Worm (Caenorhabditis elegans) whole organism, mixed stage, embryonic: ENCODE results near the gene R08C7.1.

ENCODE experiments used
- M03D4.4 ChIP-seq: sonication (generic microtip); optimal IDR thresholded peaks from 2 replicates; lab custom pipeline; 2017; ENCODE audit warnings: mild to moderate bottlenecking, missing genetic modification characterization, missing compliant biosample characterization
- bed-3 ChIP-seq: fragments of 200-800 bp; sonication (Bioruptor generic); optimal IDR thresholded peaks from 3 replicates; lab custom pipeline; 2018; ENCODE audit warnings: mild to moderate bottlenecking, missing genetic modification characterization, moderate library complexity, missing compliant biosample characterization
- blmp-1 ChIP-seq: fragments of 150-350 bp; optimal IDR thresholded peaks from 2 replicates; lab custom pipeline; 2014; ENCODE audit warnings: missing biosample characterization, missing genetic modification characterization
- ceh-39 ChIP-seq: fragments of 150-350 bp; optimal IDR thresholded peaks from 2 replicates; lab custom pipeline; 2014; ENCODE audit warnings: missing biosample characterization, missing genetic modification characterization
- ceh-43 ChIP-seq: fragments of 200-800 bp; sonication (Bioruptor generic); optimal IDR thresholded peaks from 2 replicates; lab custom pipeline; 2018; ENCODE audit warnings: mild to moderate bottlenecking, missing genetic modification characterization, moderate library complexity, missing compliant biosample characterization
- ceh-83 ChIP-seq: fragments of 200-800 bp; sonication (Bioruptor generic); optimal IDR thresholded peaks from 2 replicates; lab custom pipeline; 2018; ENCODE audit warnings: mild to moderate bottlenecking, missing genetic modification characterization, missing compliant biosample characterization
- ces-1 ChIP-seq: fragments of 150-350 bp; optimal IDR thresholded peaks from 2 replicates; lab custom pipeline; 2014; ENCODE audit warnings: missing biosample characterization, missing genetic modification reagents, missing genetic modification characterization
- cnd-1 ChIP-seq: fragments of 200-800 bp; sonication (Bioruptor generic); optimal IDR thresholded peaks from 2 replicates; lab custom pipeline; 2018; ENCODE audit warnings: mild to moderate bottlenecking, missing genetic modification characterization, missing compliant biosample characterization
- drap-1 ChIP-seq: fragments of 200-800 bp; sonication (Bioruptor generic); optimal IDR thresholded peaks from 3 replicates; lab custom pipeline; 2018; ENCODE audit warnings: mild to moderate bottlenecking, missing genetic modification characterization, missing compliant biosample characterization
- elt-1 ChIP-seq: sonication (generic microtip); optimal IDR thresholded peaks from 2 replicates; lab custom pipeline; 2017; ENCODE audit warnings: missing genetic modification characterization, mild to moderate bottlenecking, missing compliant biosample characterization, antibody characterized with exemption, moderate library complexity, borderline replicate concordance; ENCODE audit not compliant: insufficient read depth
- elt-3 ChIP-seq: fragments of 150-350 bp; optimal IDR thresholded peaks from 2 replicates; lab custom pipeline; 2014; ENCODE audit warnings: missing biosample characterization, missing genetic modification characterization
- flh-1 ChIP-seq: fragments of 200-800 bp; sonication (Bioruptor generic); optimal IDR thresholded peaks from 2 replicates; lab custom pipeline; 2018; ENCODE audit warnings: mild to moderate bottlenecking, missing genetic modification characterization, moderate library complexity, missing compliant biosample characterization
- ham-2 ChIP-seq: fragments of 200-800 bp; sonication (Bioruptor generic); optimal IDR thresholded peaks from 2 replicates; lab custom pipeline; 2018; ENCODE audit warnings: mild to moderate bottlenecking, missing genetic modification characterization, missing compliant biosample characterization
- hlh-1 ChIP-seq: fragments of 150-350 bp; optimal IDR thresholded peaks from 2 replicates; lab custom pipeline; 2014; ENCODE audit warnings: missing biosample characterization, missing genetic modification reagents, missing genetic modification characterization
- lin-13 ChIP-seq: fragments of 150-350 bp; optimal IDR thresholded peaks from 2 replicates; lab custom pipeline; 2014; ENCODE audit warnings: missing biosample characterization, missing genetic modification characterization
- lin-32 ChIP-seq: fragments of 200-800 bp; sonication (Bioruptor generic); optimal IDR thresholded peaks from 2 replicates; lab custom pipeline; 2018; ENCODE audit warnings: mild to moderate bottlenecking, missing genetic modification characterization, missing compliant biosample characterization
- lsy-2 ChIP-seq: fragments of 150-350 bp; optimal IDR thresholded peaks from 2 replicates; lab custom pipeline; 2014; ENCODE audit warnings: missing biosample characterization, missing genetic modification characterization
- mab-5 ChIP-seq: fragments of 150-350 bp; optimal IDR thresholded peaks from 2 replicates; lab custom pipeline; 2014; ENCODE audit warnings: missing biosample characterization, missing genetic modification characterization
- mep-1 ChIP-seq: fragments of 150-350 bp; optimal IDR thresholded peaks from 2 replicates; lab custom pipeline; 2017; ENCODE audit warnings: missing biosample characterization, missing genetic modification reagents, missing genetic modification characterization, inconsistent platforms
- mls-2 ChIP-seq: sonication (generic microtip); optimal IDR thresholded peaks from 2 replicates; lab custom pipeline; 2016; ENCODE audit warnings: mild to moderate bottlenecking, missing genetic modification characterization, moderate library complexity, missing compliant biosample characterization
- nhr-12 ChIP-seq: fragments of 150-350 bp; optimal IDR thresholded peaks from 2 replicates; lab custom pipeline; 2014; ENCODE audit warnings: missing biosample characterization, missing genetic modification characterization
- nhr-2 ChIP-seq: fragments of 150-350 bp; optimal IDR thresholded peaks from 2 replicates; lab custom pipeline; 2014; ENCODE audit warnings: missing biosample characterization, missing genetic modification characterization
- nhr-237 ChIP-seq: fragments of 150-350 bp; optimal IDR thresholded peaks from 2 replicates; lab custom pipeline; 2014; ENCODE audit warnings: missing biosample characterization, missing genetic modification characterization
- nhr-28 ChIP-seq: fragments of 150-350 bp; optimal IDR thresholded peaks from 2 replicates; lab custom pipeline; 2014; ENCODE audit warnings: missing biosample characterization, missing genetic modification characterization
- nhr-76 ChIP-seq: sonication (generic microtip); optimal IDR thresholded peaks from 2 replicates; lab custom pipeline; 2017; ENCODE audit warnings: missing biosample characterization, missing genetic modification characterization
- pha-4 ChIP-seq: fragments of 150-350 bp; optimal IDR thresholded peaks from 2 replicates; lab custom pipeline; 2018; ENCODE audit warnings: missing biosample characterization, missing genetic modification reagents, missing genetic modification characterization
- sem-2 ChIP-seq: fragments of 200-800 bp; sonication (Bioruptor generic); optimal IDR thresholded peaks from 2 replicates; lab custom pipeline; 2018; ENCODE audit warnings: mild to moderate bottlenecking, missing genetic modification characterization, missing compliant biosample characterization
- snpc-4 ChIP-seq: fragments of 150-350 bp; optimal IDR thresholded peaks from 2 replicates; lab custom pipeline; 2014; ENCODE audit warnings: missing biosample characterization, missing genetic modification characterization
- sptf-1 ChIP-seq: sonication (generic microtip); optimal IDR thresholded peaks from 2 replicates; lab custom pipeline; 2017; ENCODE audit warnings: mild to moderate bottlenecking, missing genetic modification characterization, moderate library complexity, missing compliant biosample characterization
- tbx-8 ChIP-seq: fragments of 200-800 bp; sonication (Bioruptor generic); optimal IDR thresholded peaks from 2 replicates; lab custom pipeline; 2018; ENCODE audit warnings: mild to moderate bottlenecking, missing genetic modification characterization, moderate library complexity, missing compliant biosample characterization
- unc-120 ChIP-seq: sonication (generic microtip); optimal IDR thresholded peaks from 2 replicates; lab custom pipeline; 2017; ENCODE audit warnings: missing genetic modification characterization, missing compliant biosample characterization; ENCODE audit not compliant: poor library complexity, severe bottlenecking
- unc-39 ChIP-seq: fragments of 150-350 bp; optimal IDR thresholded peaks from 2 replicates; lab custom pipeline; 2014; ENCODE audit warnings: missing biosample characterization, missing genetic modification characterization
- unc-62 ChIP-seq: fragments of 150-350 bp; optimal IDR thresholded peaks from 2 replicates; lab custom pipeline; 2014; ENCODE audit warnings: missing biosample characterization, missing genetic modification reagents, missing genetic modification characterization
- zip-8 ChIP-seq: fragments of 150-350 bp; optimal IDR thresholded peaks from 2 replicates; lab custom pipeline; 2014; ENCODE audit warnings: missing biosample characterization, missing genetic modification characterization
- ztf-11 ChIP-seq: fragments of 150-350 bp; optimal IDR thresholded peaks from 2 replicates; lab custom pipeline; 2014; ENCODE audit warnings: missing biosample characterization, missing genetic modification characterization

Gene R08C7.1

DNA sequence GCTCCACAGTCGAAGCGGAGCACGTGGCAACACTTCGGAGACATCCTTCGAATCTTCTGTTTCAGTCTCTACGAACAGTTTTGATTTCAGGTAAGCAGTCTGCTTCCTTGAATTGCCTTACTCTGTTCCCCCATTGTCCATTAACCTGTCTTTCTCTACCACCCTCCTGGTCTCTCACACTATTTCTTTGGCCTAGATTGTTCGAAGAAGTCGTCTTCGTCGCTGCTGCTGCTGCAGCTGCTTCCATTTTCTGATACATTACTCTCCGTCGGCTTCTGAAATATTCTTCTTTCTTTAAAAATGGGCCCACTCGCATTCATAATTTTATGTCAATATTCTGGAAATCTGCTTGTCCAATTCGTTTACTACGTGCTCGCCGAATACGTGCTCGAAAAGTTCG is at the start of gene R08C7.1:
R08C7.1 (plus strand) TSS at position 301 of the 400 bp plus-strand sequence.
- TF ChIP-seq elt-3 (tag; lab: Kevin White, UChicago) (no peak), ham-2 (GFP tag; lab: Kevin White, UChicago) (no peak), ceh-83 (GFP tag; lab: Kevin White, UChicago) (no peak), sem-2 (no peak), mls-2 (tag; lab: Kevin White, UChicago) (no peak), ztf-11 (no peak), zip-8 (tag; lab: Kevin White, UChicago) (no peak), snpc-4 (no peak), nhr-237 (tag; lab: Kevin White, UChicago) (no peak), unc-120 (tag; lab: Kevin White, UChicago) (no peak), ceh-39 (tag; lab: Kevin White, UChicago) (no peak), lsy-2 (no peak), elt-1 (no peak), cnd-1 (tag; lab: Kevin White, UChicago) (no peak), mep-1 (no peak), hlh-1 (tag; lab: Kevin White, UChicago) (no peak)

DNA sequence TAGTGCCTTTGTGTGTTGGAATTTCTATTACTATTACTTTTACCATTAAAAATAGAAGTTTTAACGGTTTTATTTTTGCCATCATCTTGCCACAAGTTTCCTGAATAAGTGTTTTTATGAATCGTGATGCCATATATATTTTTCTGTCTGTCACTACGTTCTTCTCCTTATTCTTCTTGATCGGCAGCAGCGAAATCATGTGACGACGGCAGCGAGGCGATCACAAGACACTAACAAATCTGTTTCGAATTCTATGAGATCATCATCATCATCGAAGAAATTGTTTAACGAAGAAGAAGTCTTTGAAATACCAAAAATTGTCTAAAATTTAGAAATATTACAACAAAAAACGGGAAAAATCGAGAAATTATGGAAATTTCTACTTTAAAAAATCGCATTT is 49.3 kb upstream of the R08C7.1 start:
- TF ChIP-seq sptf-1 (tag; lab: Kevin White, UChicago) = no peak
- TF ChIP-seq unc-62 (GFP tag; lab: Kevin White, UChicago) = no peak
- TF ChIP-seq ceh-83 (GFP tag; lab: Kevin White, UChicago) = no peak
- no peak for TF ChIP-seq ham-2 (GFP tag; lab: Kevin White, UChicago)
- TF ChIP-seq nhr-2 (tag; lab: Kevin White, UChicago) = no peak
- no peak for TF ChIP-seq lsy-2
- no peak for TF ChIP-seq elt-3 (tag; lab: Kevin White, UChicago)
- no peak for TF ChIP-seq ceh-43
- TF ChIP-seq cnd-1 (tag; lab: Kevin White, UChicago) = no peak
- no peak for TF ChIP-seq zip-8 (tag; lab: Kevin White, UChicago)
- TF ChIP-seq snpc-4 = no peak
- TF ChIP-seq elt-1 = no peak
- TF ChIP-seq nhr-76 (tag; lab: Kevin White, UChicago) = no peak
- no peak for TF ChIP-seq blmp-1 (tag; lab: Kevin White, UChicago)
- TF ChIP-seq nhr-12 (tag; lab: Kevin White, UChicago) = no peak
- TF ChIP-seq ceh-39 (tag; lab: Kevin White, UChicago) = no peak
- no peak for TF ChIP-seq bed-3 (GFP tag; lab: Kevin White, UChicago)
- no peak for TF ChIP-seq lin-13 (tag; lab: Kevin White, UChicago)

DNA sequence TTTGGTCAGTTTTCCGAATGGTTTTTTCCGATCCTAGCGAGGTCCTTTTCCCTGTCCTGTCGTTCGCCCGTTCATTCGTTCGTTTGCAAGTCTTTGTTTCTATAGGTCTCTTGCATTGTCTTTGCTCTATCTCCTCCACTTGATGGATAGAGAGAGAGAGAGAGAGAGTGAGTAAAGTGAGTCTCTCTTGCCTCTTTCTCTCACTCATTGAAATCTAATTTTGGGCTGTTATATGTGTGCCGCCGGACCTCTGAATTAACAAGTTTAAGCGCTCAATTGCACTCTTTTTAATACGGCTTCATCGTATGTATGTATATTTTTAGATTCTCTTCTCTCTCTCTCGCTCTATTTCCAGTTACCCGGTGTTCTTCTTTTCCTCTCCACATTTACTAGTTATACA is 47.8 kb upstream of the R08C7.1 start:
- no peak for TF ChIP-seq flh-1 (GFP tag; lab: Kevin White, UChicago)
- TF ChIP-seq ces-1 (GFP tag; lab: Kevin White, UChicago) = peak; percentile 99

DNA sequence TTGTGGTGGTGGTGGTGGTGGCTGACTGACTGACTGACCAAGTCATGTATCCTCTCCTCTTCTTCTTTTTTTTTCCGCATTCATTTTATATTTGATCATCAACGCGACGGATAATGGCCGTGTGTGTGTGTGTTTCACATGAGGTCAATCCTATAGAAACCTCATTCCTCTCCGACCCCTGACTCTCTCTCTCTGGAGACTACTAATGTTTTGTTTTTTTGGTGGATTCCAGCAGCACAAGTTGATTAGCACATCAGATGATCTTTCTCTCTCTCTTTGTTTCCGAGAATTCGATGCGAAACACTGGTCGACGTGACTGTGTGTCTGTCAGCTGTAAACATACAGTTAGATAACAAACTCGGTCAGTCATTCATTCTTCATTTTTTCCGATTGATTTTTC is 46.5 kb upstream of the R08C7.1 start, which contains the start of gene Y24D9A.7:
Y24D9A.7 (minus strand) TSS at position 46 of the 400 bp plus-strand sequence.
- TF ChIP-seq sem-2 (no peak), unc-62 (GFP tag; lab: Kevin White, UChicago) (no peak), nhr-12 (tag; lab: Kevin White, UChicago) (no peak), ces-1 (GFP tag; lab: Kevin White, UChicago) (no peak), mep-1 (no peak), bed-3 (GFP tag; lab: Kevin White, UChicago) (no peak), elt-1 (no peak), M03D4.4 (tag; lab: Kevin White, UChicago) (no peak), tbx-8 (GFP tag; lab: Kevin White, UChicago) (no peak), ztf-11 (no peak), nhr-76 (tag; lab: Kevin White, UChicago) (no peak), ceh-43 (no peak), nhr-28 (no peak), lin-32 (no peak)
- TF ChIP-seq, all 35 proteins: peak for 0

DNA sequence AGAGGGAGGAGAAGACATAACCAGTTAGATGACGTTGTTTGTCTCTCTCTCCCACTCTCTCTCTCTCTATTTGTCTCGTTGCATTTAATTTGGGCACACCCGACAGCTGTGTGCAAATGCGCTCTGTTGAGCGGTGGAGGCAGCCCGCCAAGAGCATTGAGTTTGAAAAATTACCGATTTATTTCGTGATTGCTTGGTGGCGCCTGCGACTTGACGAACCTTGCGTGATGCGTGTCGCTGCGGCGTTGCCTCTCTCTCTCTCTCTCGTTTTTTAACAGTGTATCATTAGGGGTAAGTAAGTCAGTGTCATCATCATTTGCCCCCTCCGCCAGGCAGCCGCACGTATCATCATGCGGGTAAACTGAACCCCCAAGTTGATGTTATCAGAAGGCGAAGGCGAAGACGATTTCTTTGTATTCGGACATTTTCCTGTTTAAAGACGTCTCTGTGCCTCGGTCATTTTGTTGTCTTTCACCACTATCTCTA is 45.6 kb upstream of the R08C7.1 start:
- TF ChIP-seq ces-1 (GFP tag; lab: Kevin White, UChicago) = peak; percentile 42
- no peak for TF ChIP-seq ceh-83 (GFP tag; lab: Kevin White, UChicago)
- no peak for TF ChIP-seq M03D4.4 (tag; lab: Kevin White, UChicago)
- no peak for TF ChIP-seq elt-3 (tag; lab: Kevin White, UChicago)
- no peak for TF ChIP-seq nhr-2 (tag; lab: Kevin White, UChicago)
- no peak for TF ChIP-seq ztf-11
- TF ChIP-seq unc-120 (tag; lab: Kevin White, UChicago) = peak; percentile 18
- peak; percentile 5 for TF ChIP-seq drap-1
- TF ChIP-seq ceh-43 = peak; percentile 17
- no peak for TF ChIP-seq snpc-4
- TF ChIP-seq elt-1 = peak; percentile 37
- TF ChIP-seq zip-8 (tag; lab: Kevin White, UChicago) = no peak
- peak; percentile 41 for TF ChIP-seq lin-13 (tag; lab: Kevin White, UChicago)
- TF ChIP-seq mls-2 (tag; lab: Kevin White, UChicago) = peak; percentile 8
- peak; percentile 25 for TF ChIP-seq lin-32
- no peak for TF ChIP-seq tbx-8 (GFP tag; lab: Kevin White, UChicago)
- no peak for TF ChIP-seq bed-3 (GFP tag; lab: Kevin White, UChicago)
- peak; percentile 54 for TF ChIP-seq cnd-1 (tag; lab: Kevin White, UChicago)
- no peak for TF ChIP-seq mab-5 (tag; lab: Kevin White, UChicago)
- no peak for TF ChIP-seq flh-1 (GFP tag; lab: Kevin White, UChicago)
- no peak for TF ChIP-seq nhr-76 (tag; lab: Kevin White, UChicago)
- peak; percentile 27 for TF ChIP-seq sptf-1 (tag; lab: Kevin White, UChicago)
- TF ChIP-seq ham-2 (GFP tag; lab: Kevin White, UChicago) = peak; percentile 46
- no peak for TF ChIP-seq sem-2
- TF ChIP-seq lsy-2 = peak; percentile 45
- peak; percentile 39 for TF ChIP-seq unc-62 (GFP tag; lab: Kevin White, UChicago)
- TF ChIP-seq mep-1 = peak; percentile 71
- peak; percentile 55 for TF ChIP-seq pha-4 (tag; lab: Kevin White, UChicago)
- no peak for TF ChIP-seq unc-39
- TF ChIP-seq ceh-39 (tag; lab: Kevin White, UChicago) = peak; percentile 57
- no peak for TF ChIP-seq nhr-28
- TF ChIP-seq hlh-1 (tag; lab: Kevin White, UChicago) = peak; percentile 55
- no peak for TF ChIP-seq nhr-12 (tag; lab: Kevin White, UChicago)
- TF ChIP-seq nhr-237 (tag; lab: Kevin White, UChicago) = no peak
